Fruit fly (Drosophila melanogaster) whole organism, embryonic: Measurements from ENCODE around the gene dpr20.

Source experiments
- Antp ChIP-seq: fragments of 200-800 bp; sonication (Bioruptor generic); optimal IDR thresholded peaks from 3 replicates; lab custom pipeline; 2016; ENCODE audit warnings: missing biosample characterization, missing genetic modification characterization
- B-H1 ChIP-seq: fragments of 200-800 bp; sonication (Bioruptor generic); IDR thresholded peaks from 3 replicates; pipeline ENCODE4 v1.3.6; 2022; ENCODE audit warnings: missing biosample characterization, missing genetic modification characterization
- Blimp-1 ChIP-seq: fragments of 200-800 bp; sonication (Bioruptor generic); optimal IDR thresholded peaks from 3 replicates; lab custom pipeline; 2018; ENCODE audit warnings: missing biosample characterization, missing genetic modification characterization, mild to moderate bottlenecking, moderate library complexity, missing genetic modification reagents
- BtbVII ChIP-seq: fragments of 200-800 bp; sonication (Bioruptor generic); optimal IDR thresholded peaks from 3 replicates; lab custom pipeline; 2017; ENCODE audit warnings: missing biosample characterization, mild to moderate bottlenecking, missing genetic modification characterization
- CG10321 ChIP-seq: fragments of 200-800 bp; sonication (Bioruptor generic); IDR thresholded peaks from 2 replicates; pipeline ENCODE4 v1.3.6; 2022; ENCODE audit warnings: missing biosample characterization, missing genetic modification characterization
- CG10979 ChIP-seq: fragments of 200-800 bp; sonication (Bioruptor generic); optimal IDR thresholded peaks from 2 replicates; lab custom pipeline; 2018; ENCODE audit warnings: missing biosample characterization, mild to moderate bottlenecking, missing genetic modification characterization, moderate library complexity
- CG11398 ChIP-seq: fragments of 200-800 bp; sonication (Bioruptor generic); optimal IDR thresholded peaks from 2 replicates; lab custom pipeline; 2016; ENCODE audit warnings: missing biosample characterization, missing genetic modification characterization
- CG12769 ChIP-seq: fragments of 200-800 bp; sonication (Bioruptor generic); optimal IDR thresholded peaks from 2 replicates; lab custom pipeline; 2019; ENCODE audit warnings: missing biosample characterization, mild to moderate bottlenecking, missing genetic modification characterization, moderate library complexity
- CG13287 ChIP-seq: fragments of 200-800 bp; sonication (Bioruptor generic); IDR thresholded peaks from 2 replicates; pipeline ENCODE4 v1.3.6; 2022; ENCODE audit warnings: missing biosample characterization, missing genetic modification characterization; ENCODE audit not compliant: partially characterized antibody
- CG13894 ChIP-seq: fragments of 200-800 bp; sonication (Bioruptor generic); optimal IDR thresholded peaks from 3 replicates; lab custom pipeline; 2018; ENCODE audit warnings: missing biosample characterization, mild to moderate bottlenecking, missing genetic modification characterization, moderate library complexity
- CG14441 ChIP-seq: fragments of 200-800 bp; sonication (Bioruptor generic); IDR thresholded peaks from 2 replicates; pipeline ENCODE4 v1.3.6; 2022; ENCODE audit warnings: missing biosample characterization, missing genetic modification characterization
- CG15073 ChIP-seq: fragments of 200-800 bp; sonication (Bioruptor generic); optimal IDR thresholded peaks from 2 replicates; lab custom pipeline; 2016; ENCODE audit warnings: missing biosample characterization, missing genetic modification characterization
- CG15514 ChIP-seq: fragments of 200-800 bp; sonication (Bioruptor generic); optimal IDR thresholded peaks from 3 replicates; lab custom pipeline; 2017; ENCODE audit warnings: missing biosample characterization, missing genetic modification characterization, mild to moderate bottlenecking, moderate library complexity, missing genetic modification reagents
- CG15696 ChIP-seq: fragments of 200-800 bp; sonication (Bioruptor generic); optimal IDR thresholded peaks from 2 replicates; lab custom pipeline; 2019; ENCODE audit warnings: missing biosample characterization, mild to moderate bottlenecking, missing genetic modification characterization, moderate library complexity
- CG1603 ChIP-seq: fragments of 200-800 bp; sonication (Bioruptor generic); optimal IDR thresholded peaks from 2 replicates; lab custom pipeline; 2019; ENCODE audit warnings: missing biosample characterization, mild to moderate bottlenecking, missing genetic modification characterization, moderate library complexity
- CG18011 ChIP-seq: fragments of 200-800 bp; sonication (Bioruptor generic); optimal IDR thresholded peaks from 2 replicates; lab custom pipeline; 2017; ENCODE audit warnings: missing biosample characterization, missing genetic modification characterization, mild to moderate bottlenecking, moderate library complexity, missing genotype
- CG18262 ChIP-seq: fragments of 200-800 bp; optimal IDR thresholded peaks from 3 replicates; lab custom pipeline; 2019; ENCODE audit warnings: missing biosample characterization, mild to moderate bottlenecking, missing genetic modification characterization, moderate library complexity
- CG3065 ChIP-seq: fragments of 200-800 bp; sonication (Bioruptor generic); optimal IDR thresholded peaks from 2 replicates; lab custom pipeline; 2016; ENCODE audit warnings: missing biosample characterization, missing genetic modification characterization
- CG4707 ChIP-seq: fragments of 200-800 bp; sonication (Bioruptor generic); optimal IDR thresholded peaks from 2 replicates; lab custom pipeline; 2018; ENCODE audit warnings: missing biosample characterization, mild to moderate bottlenecking, missing genetic modification characterization, moderate library complexity
- CG6689 ChIP-seq: fragments of 200-800 bp; sonication (Bioruptor generic); IDR thresholded peaks from 2 replicates; pipeline ENCODE4 v1.3.6; 2022; ENCODE audit warnings: missing biosample characterization, missing genetic modification characterization
- CG8359 ChIP-seq: fragments of 200-800 bp; sonication (Bioruptor generic); optimal IDR thresholded peaks from 2 replicates; lab custom pipeline; 2017; ENCODE audit warnings: missing biosample characterization, mild to moderate bottlenecking, missing genetic modification characterization, borderline replicate concordance
- Camta ChIP-seq: fragments of 200-800 bp; sonication (Bioruptor generic); optimal IDR thresholded peaks from 2 replicates; lab custom pipeline; 2016; ENCODE audit warnings: missing biosample characterization, missing genetic modification characterization
- Dek ChIP-seq: fragments of 200-800 bp; sonication (Bioruptor generic); optimal IDR thresholded peaks from 3 replicates; lab custom pipeline; 2019; ENCODE audit warnings: missing biosample characterization, mild to moderate bottlenecking, missing genetic modification characterization, moderate library complexity
- Dip3 ChIP-seq: fragments of 200-800 bp; sonication (Bioruptor generic); optimal IDR thresholded peaks from 3 replicates; lab custom pipeline; 2016; ENCODE audit warnings: missing biosample characterization, missing genetic modification characterization
- Fer1 ChIP-seq: fragments of 200-800 bp; sonication (Bioruptor generic); optimal IDR thresholded peaks from 2 replicates; lab custom pipeline; 2017; ENCODE audit warnings: missing biosample characterization, mild to moderate bottlenecking, missing genetic modification characterization
- Hmx ChIP-seq: fragments of 200-800 bp; sonication (Bioruptor generic); optimal IDR thresholded peaks from 2 replicates; lab custom pipeline; 2016; ENCODE audit warnings: missing biosample characterization, missing genetic modification characterization
- Jarid2 ChIP-seq: fragments of 200-800 bp; sonication (Bioruptor generic); optimal IDR thresholded peaks from 3 replicates; lab custom pipeline; 2017; ENCODE audit warnings: mild to moderate bottlenecking, missing biosample characterization, missing genetic modification reagents, missing genetic modification characterization
- Max ChIP-seq: fragments of 200-800 bp; sonication (Bioruptor generic); optimal IDR thresholded peaks from 2 replicates; lab custom pipeline; 2016; ENCODE audit warnings: missing biosample characterization, mild to moderate bottlenecking, missing genetic modification characterization
- Optix ChIP-seq: fragments of 200-800 bp; sonication (Bioruptor generic); IDR thresholded peaks from 3 replicates; pipeline ENCODE4 v1.3.6; 2022; ENCODE audit warnings: missing biosample characterization, missing genetic modification characterization
- Pdp1 ChIP-seq, 2 experiments: fragments of 200-800 bp; sonication (Bioruptor generic); optimal IDR thresholded peaks; 3 replicates each; lab custom pipeline; 2016; ENCODE audit warnings: missing biosample characterization in 2 of 2, missing genetic modification characterization in 2 of 2, mild to moderate bottlenecking in 1 of 2, moderate library complexity in 1 of 2
- Scr ChIP-seq: fragments of 200-800 bp; sonication (Bioruptor generic); IDR thresholded peaks from 2 replicates; pipeline ENCODE4 v1.3.6; 2022; ENCODE audit warnings: missing biosample characterization, missing genetic modification characterization; ENCODE audit not compliant: partially characterized antibody
- Sox100B ChIP-seq: fragments of 200-800 bp; sonication (Bioruptor generic); optimal IDR thresholded peaks from 3 replicates; lab custom pipeline; 2018; ENCODE audit warnings: missing biosample characterization, mild to moderate bottlenecking, missing genetic modification characterization
- Sry-β ChIP-seq: fragments of 200-800 bp; sonication (Bioruptor generic); optimal IDR thresholded peaks from 2 replicates; lab custom pipeline; 2018; ENCODE audit warnings: missing biosample characterization, mild to moderate bottlenecking, missing genetic modification characterization, moderate library complexity
- ab ChIP-seq: fragments of 200-800 bp; sonication (Bioruptor generic); optimal IDR thresholded peaks from 2 replicates; lab custom pipeline; 2016; ENCODE audit warnings: missing biosample characterization, missing genetic modification characterization
- br ChIP-seq: fragments of >200 bp; optimal IDR thresholded peaks from 2 replicates; lab custom pipeline; 2017
- ewg ChIP-seq: fragments of 200-800 bp; sonication (Bioruptor generic); optimal IDR thresholded peaks from 3 replicates; lab custom pipeline; 2017; ENCODE audit warnings: mild to moderate bottlenecking, missing biosample characterization, missing genetic modification reagents, missing genetic modification characterization
- gsb ChIP-seq: fragments of 200-800 bp; sonication (Bioruptor generic); IDR thresholded peaks from 2 replicates; pipeline ENCODE4 v1.3.6; 2022; ENCODE audit warnings: missing biosample characterization, missing genetic modification characterization
- kay ChIP-seq: fragments of 200-800 bp; sonication (Bioruptor generic); optimal IDR thresholded peaks from 2 replicates; lab custom pipeline; 2016; ENCODE audit warnings: missing biosample characterization, missing genetic modification characterization
- lov ChIP-seq, 2 experiments: fragments of 200-800 bp in 1 of 2; fragments of >200 bp in 1 of 2; sonication (Bioruptor generic) in 1 of 2; IDR thresholded peaks in 1 of 2; optimal IDR thresholded peaks in 1 of 2; 2 replicates in 1 of 2; 3 replicates in 1 of 2; pipeline versions ENCODE4 v1.3.6 to Lab custom; 2017 to 2022; ENCODE audit warnings: missing biosample characterization in 1 of 2, missing genetic modification characterization in 1 of 2
- luna ChIP-seq: fragments of 200-800 bp; sonication (Bioruptor generic); optimal IDR thresholded peaks from 2 replicates; lab custom pipeline; 2016; ENCODE audit warnings: missing biosample characterization, missing genetic modification characterization
- psq ChIP-seq: fragments of 200-800 bp; sonication (Bioruptor generic); optimal IDR thresholded peaks from 2 replicates; lab custom pipeline; 2017; ENCODE audit warnings: missing biosample characterization, missing genetic modification characterization
- salm ChIP-seq: fragments of 200-800 bp; sonication (Bioruptor generic); optimal IDR thresholded peaks from 2 replicates; lab custom pipeline; 2018; ENCODE audit warnings: missing biosample characterization, mild to moderate bottlenecking, missing genetic modification characterization
- seq ChIP-seq: fragments of 200-800 bp; sonication (Bioruptor generic); IDR thresholded peaks from 2 replicates; pipeline ENCODE4 v1.3.6; 2022; ENCODE audit warnings: missing biosample characterization, missing genetic modification characterization
- tll ChIP-seq, 2 experiments: fragments of 200-800 bp in 1 of 2; fragments of >200 bp in 1 of 2; sonication (Bioruptor generic) in 1 of 2; optimal IDR thresholded peaks; 2 replicates each; lab custom pipeline; 2017 to 2019; ENCODE audit warnings: missing biosample characterization in 2 of 2, missing genetic modification characterization in 2 of 2, mild to moderate bottlenecking in 1 of 2, moderate library complexity in 1 of 2
- tx ChIP-seq: fragments of 200-800 bp; sonication (Bioruptor generic); optimal IDR thresholded peaks from 2 replicates; lab custom pipeline; 2016; ENCODE audit warnings: missing biosample characterization, missing genetic modification characterization
- unpg ChIP-seq: fragments of 200-800 bp; sonication (Bioruptor generic); optimal IDR thresholded peaks from 3 replicates; lab custom pipeline; 2018; ENCODE audit warnings: missing biosample characterization, mild to moderate bottlenecking, missing genetic modification characterization, moderate library complexity
- z ChIP-seq: fragments of 200-800 bp; sonication (Bioruptor generic); IDR thresholded peaks from 3 replicates; pipeline ENCODE4 v1.3.6; 2022; ENCODE audit warnings: missing biosample characterization, missing genetic modification characterization

dpr20 gene

dm6 chr3L:857063-858015, at the start of gene dpr20 (continued):
- TF ChIP-seq gsb (GFP tag; lab: Robert Waterston, UW) (peak; percentile 83), br (lab: Kevin White, UChicago) (no peak), seq (GFP tag; lab: Robert Waterston, UW) (peak; percentile 81), Max (GFP tag; lab: Kevin White, UChicago) (peak; percentile 33), Camta (GFP tag; lab: Kevin White, UChicago) (peak; percentile 65), CG13894 (tag; lab: Kevin White, UChicago) (peak; percentile 90), CG4707 (peak; percentile 6), unpg (peak; percentile 78), z (GFP tag; lab: Robert Waterston, UW) (no peak), lov (optimal IDR thresholded peaks at IDR 0.05; lab: Kevin White, UChicago) (no peak), lov (GFP tag; IDR thresholded peaks at IDR 0.05; lab: Robert Waterston, UW) (peak; percentile 75; the same call in 2 of the 3 replicates), CG13287 (GFP tag; lab: Robert Waterston, UW) (no peak), kay (GFP tag; lab: Kevin White, UChicago) (no peak), CG18262 (tag; lab: Kevin White, UChicago) (peak; percentile 49), CG15073 (GFP tag; lab: Kevin White, UChicago) (no peak), CG1603 (tag; lab: Kevin White, UChicago) (peak; percentile 80), tll (GFP tag; optimal IDR thresholded peaks at IDR 0.05; lab: Kevin White, UChicago) (no peak), Sox100B (GFP tag; lab: Kevin White, UChicago) (no peak), salm (tag; lab: Kevin White, UChicago) (no peak), BtbVII (GFP tag; lab: Kevin White, UChicago) (peak; percentile 74), Antp (peak; percentile 77), CG3065 (no peak), Pdp1 (GFP tag; optimal IDR thresholded peaks at IDR 0.05; lab: Kevin White, UChicago) (peak; percentile 68 to 77), CG14441 (GFP tag; lab: Robert Waterston, UW) (peak; percentile 87), CG8359 (GFP tag; lab: Kevin White, UChicago) (no peak), CG15696 (tag; lab: Kevin White, UChicago) (peak; percentile 48), tx (GFP tag; lab: Kevin White, UChicago) (peak; percentile 54), Sry-β (GFP tag; lab: Kevin White, UChicago) (no peak), luna (GFP tag; lab: Kevin White, UChicago) (peak; percentile 16), B-H1 (peak; percentile 83), Fer1 (GFP tag; lab: Kevin White, UChicago) (peak; percentile 82), psq (GFP tag; lab: Kevin White, UChicago) (no peak), Jarid2 (GFP tag; lab: Kevin White, UChicago) (no peak), CG6689 (GFP tag; lab: Robert Waterston, UW) (peak; percentile 73), Optix (peak; percentile 87), CG10979 (peak; percentile 38), Dek (tag; lab: Kevin White, UChicago) (peak; percentile 76), Scr (GFP tag; lab: Robert Waterston, UW) (no peak), Dip3 (GFP tag; lab: Kevin White, UChicago) (peak; percentile 72), CG10321 (GFP tag; lab: Robert Waterston, UW) (peak; percentile 59; the same call in 1 of the 2 replicates), Blimp-1 (peak; percentile 38), CG12769 (tag; lab: Kevin White, UChicago) (peak; percentile 92), CG15514 (peak; percentile 78), Hmx (GFP tag; lab: Kevin White, UChicago) (no peak), ewg (GFP tag; lab: Kevin White, UChicago) (peak; percentile 55), CG11398 (GFP tag; lab: Kevin White, UChicago) (peak; percentile 8), CG18011 (GFP tag; lab: Kevin White, UChicago) (peak; percentile 40), ab (GFP tag; lab: Kevin White, UChicago) (peak; percentile 0)
